Fruit fly (Drosophila melanogaster): ENCODE measurements around the gene sov.
A peak's percentile ranks its signal among the peaks of the same experiment; 100 is the strongest.

sov gene

DNA sequence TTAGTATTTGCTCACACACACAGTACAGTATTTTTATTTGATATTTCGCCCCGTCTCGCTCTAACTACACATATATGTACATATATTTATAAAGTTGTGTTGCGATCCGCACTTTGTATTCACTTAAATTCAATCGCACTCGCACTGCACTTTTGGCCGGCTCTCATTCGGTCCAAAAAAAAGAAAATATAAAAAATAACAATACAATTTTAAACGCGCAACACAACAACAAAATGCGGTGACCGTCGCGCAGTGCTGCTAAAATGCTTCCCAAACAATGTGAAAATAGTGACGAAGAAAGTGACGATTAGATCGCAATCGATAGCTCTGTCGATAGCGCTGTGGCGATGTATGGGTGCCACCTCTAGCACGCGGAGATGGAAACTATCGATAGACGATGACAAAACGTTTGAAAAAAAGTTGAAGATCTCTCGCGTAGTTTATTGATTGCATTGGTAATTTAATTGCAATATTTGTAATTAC lies 47.2 kb downstream of the sov start, which contains the start of the genes C3G and pod1 (continued):
- TF ChIP-seq CG8290 (GFP tag; optimal IDR thresholded peaks at IDR 0.05) (no peak), CG8290 (tag; optimal IDR thresholded peaks at IDR 0.05) (peak in 1 of 2 experiments; percentile 77), ro (GFP tag; IDR thresholded peaks at IDR 0.05) (no peak), B-H1 (GFP tag; IDR thresholded peaks at IDR 0.05) (no peak), CG9609 (GFP tag; optimal IDR thresholded peaks at IDR 0.05) (no peak), tgo (GFP tag; IDR thresholded peaks at IDR 0.05) (no peak), tup (GFP tag; optimal IDR thresholded peaks at IDR 0.05) (no peak), Blimp-1 (GFP tag; optimal IDR thresholded peaks at IDR 0.05) (peak; percentile 22), Trl (optimal IDR thresholded peaks at IDR 0.05) (peak in 1 of 2 experiments; percentile 20), Trl (GFP tag; optimal IDR thresholded peaks at IDR 0.05) (peak; percentile 42), Gsc (GFP tag; IDR thresholded peaks at IDR 0.05) (no peak), Ets97D (GFP tag; optimal IDR thresholded peaks at IDR 0.05) (peak; percentile 85), CG11456 (GFP tag; IDR thresholded peaks at IDR 0.05) (peak; percentile 76; the same call in 2 of the 3 replicates), so (GFP tag; IDR thresholded peaks at IDR 0.05) (no peak), CG4730 (GFP tag; IDR thresholded peaks at IDR 0.05) (no peak), phol (tag; optimal IDR thresholded peaks at IDR 0.05) (peak; percentile 53), Antp (GFP tag; optimal IDR thresholded peaks at IDR 0.05) (peak; percentile 50), D19A (tag; optimal IDR thresholded peaks at IDR 0.05) (no peak), CG14965 (GFP tag; optimal IDR thresholded peaks at IDR 0.05; ENCODE audit: borderline replicate concordance) (no peak), CG2678 (tag; optimal IDR thresholded peaks at IDR 0.05) (peak; percentile 18), CG34376 (GFP tag; optimal IDR thresholded peaks at IDR 0.05) (no peak), eyg (GFP tag; optimal IDR thresholded peaks at IDR 0.05) (no peak), org-1 (GFP tag; optimal IDR thresholded peaks at IDR 0.05) (no peak), HLH54F (GFP tag; optimal IDR thresholded peaks at IDR 0.05) (no peak), CG9437 (GFP tag; optimal IDR thresholded peaks at IDR 0.05) (no peak), ase (GFP tag; IDR thresholded peaks at IDR 0.05) (no peak), pfk (GFP tag; optimal IDR thresholded peaks at IDR 0.05) (no peak), Pdp1 (GFP tag; optimal IDR thresholded peaks at IDR 0.05) (peak; percentile 14 to 68), vfl (GFP tag; optimal IDR thresholded peaks at IDR 0.05) (peak; percentile 38), bowl (GFP tag; IDR thresholded peaks at IDR 0.05) (no peak), emc (GFP tag; optimal IDR thresholded peaks at IDR 0.05) (no peak), NK7.1 (GFP tag; optimal IDR thresholded peaks at IDR 0.05) (no peak), Fer2 (tag; optimal IDR thresholded peaks at IDR 0.05) (no peak), CG6654 (GFP tag; optimal IDR thresholded peaks at IDR 0.05) (no peak), CG17802 (tag; optimal IDR thresholded peaks at IDR 0.05) (no peak), Asciz (GFP tag; optimal IDR thresholded peaks at IDR 0.05) (no peak), Aef1 (GFP tag; IDR thresholded peaks at IDR 0.05) (peak; percentile 77), Nf-YB (GFP tag; optimal IDR thresholded peaks at IDR 0.05) (peak; percentile 21), CG9876 (GFP tag; optimal IDR thresholded peaks at IDR 0.05) (no peak), CG11398 (GFP tag; optimal IDR thresholded peaks at IDR 0.05) (no peak), trem (tag; optimal IDR thresholded peaks at IDR 0.05) (peak; percentile 70), NC2α (GFP tag; optimal IDR thresholded peaks at IDR 0.05) (no peak), chinmo (GFP tag; IDR thresholded peaks at IDR 0.05; ENCODE audit: partially characterized antibody) (peak; percentile 98), NfI (GFP tag; optimal IDR thresholded peaks at IDR 0.05) (no peak), Dek (tag; optimal IDR thresholded peaks at IDR 0.05) (no peak), CG32532 (GFP tag; IDR thresholded peaks at IDR 0.05) (no peak), CG15073 (GFP tag; optimal IDR thresholded peaks at IDR 0.05) (no peak), Xbp1 (GFP tag; optimal IDR thresholded peaks at IDR 0.05) (peak; percentile 57), jumu (GFP tag; optimal IDR thresholded peaks at IDR 0.05) (peak; percentile 42), CG9817 (tag; optimal IDR thresholded peaks at IDR 0.05) (peak; percentile 13), croc (GFP tag; conservative IDR thresholded peaks at IDR 0.05) (no peak), CG10431 (GFP tag; optimal IDR thresholded peaks at IDR 0.05) (no peak)
